Worm (Caenorhabditis elegans): ENCODE data around the gene bath-23.

Gene bath-23

DNA sequence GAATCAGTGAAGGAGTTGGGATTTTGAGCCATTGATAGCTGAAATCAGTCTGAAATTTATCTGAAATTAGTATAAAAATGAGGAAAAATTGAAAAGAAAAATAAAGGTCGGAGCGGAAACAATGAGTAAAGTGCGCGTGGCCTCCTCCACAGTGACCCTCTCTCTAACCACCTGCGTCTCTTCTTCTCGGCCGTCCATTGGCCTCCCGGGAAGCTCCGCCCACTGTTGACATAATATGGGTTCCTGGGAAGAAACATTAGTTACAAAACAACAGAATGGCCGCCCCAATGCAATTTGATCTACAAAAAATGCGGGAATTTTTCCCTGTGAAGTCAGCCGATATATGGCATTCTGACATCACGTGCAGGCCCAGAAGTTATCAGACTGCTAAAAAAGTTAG lies 1.0 kb upstream of the bath-23 start, which contains the start of gene Y49F6C.8:
TSS of gene Y49F6C.8 (minus strand) at position 51 of the 400 bp plus-strand sequence.
- no peak for TF ChIP-seq nhr-76 (tag; optimal IDR thresholded peaks at IDR 0.05)
- peak; percentile 87 for TF ChIP-seq lsy-2 (tag; optimal IDR thresholded peaks at IDR 0.05)

- TF ChIP-seq blmp-1 (tag; optimal IDR thresholded peaks at IDR 0.05) (no peak), ces-1 (GFP tag; optimal IDR thresholded peaks at IDR 0.05) (peak; percentile 77)
Observed at ce11 chrII:3373875-3374274, 2.8 kb downstream of the bath-23 start.

ce11 chrII:3374779-3375178 lies 3.7 kb downstream of the bath-23 start, which contains the start of gene bath-10:
Gene bath-10 (plus strand): TSS chrII:3375079.
- TF ChIP-seq hlh-1 (tag; optimal IDR thresholded peaks at IDR 0.05) (no peak), nhr-2 (tag; optimal IDR thresholded peaks at IDR 0.05) (peak; percentile 22)

- TF ChIP-seq snpc-4 (tag; optimal IDR thresholded peaks at IDR 0.05) (no peak), ztf-11 (tag; optimal IDR thresholded peaks at IDR 0.05) (no peak), ham-2 (GFP tag; optimal IDR thresholded peaks at IDR 0.05) (no peak), nhr-2 (tag; optimal IDR thresholded peaks at IDR 0.05) (no peak), unc-62 (GFP tag; optimal IDR thresholded peaks at IDR 0.05) (no peak), flh-1 (GFP tag; optimal IDR thresholded peaks at IDR 0.05) (no peak), lin-13 (tag; optimal IDR thresholded peaks at IDR 0.05) (no peak), blmp-1 (tag; optimal IDR thresholded peaks at IDR 0.05) (no peak), bed-3 (GFP tag; optimal IDR thresholded peaks at IDR 0.05) (no peak), ces-1 (GFP tag; optimal IDR thresholded peaks at IDR 0.05) (no peak), lin-32 (GFP tag; optimal IDR thresholded peaks at IDR 0.05) (no peak), mab-5 (tag; optimal IDR thresholded peaks at IDR 0.05) (no peak), nhr-28 (tag; optimal IDR thresholded peaks at IDR 0.05) (no peak), nhr-12 (tag; optimal IDR thresholded peaks at IDR 0.05) (no peak), nhr-237 (tag; optimal IDR thresholded peaks at IDR 0.05) (no peak), sptf-1 (tag; optimal IDR thresholded peaks at IDR 0.05) (no peak), mep-1 (tag; optimal IDR thresholded peaks at IDR 0.05) (no peak), elt-1 (tag; optimal IDR thresholded peaks at IDR 0.05; ENCODE audit: borderline replicate concordance, insufficient read depth) (no peak), cnd-1 (tag; optimal IDR thresholded peaks at IDR 0.05) (no peak)
Observed at ce11 chrII:3375302-3375701, 4.2 kb downstream of the bath-23 start.

DNA sequence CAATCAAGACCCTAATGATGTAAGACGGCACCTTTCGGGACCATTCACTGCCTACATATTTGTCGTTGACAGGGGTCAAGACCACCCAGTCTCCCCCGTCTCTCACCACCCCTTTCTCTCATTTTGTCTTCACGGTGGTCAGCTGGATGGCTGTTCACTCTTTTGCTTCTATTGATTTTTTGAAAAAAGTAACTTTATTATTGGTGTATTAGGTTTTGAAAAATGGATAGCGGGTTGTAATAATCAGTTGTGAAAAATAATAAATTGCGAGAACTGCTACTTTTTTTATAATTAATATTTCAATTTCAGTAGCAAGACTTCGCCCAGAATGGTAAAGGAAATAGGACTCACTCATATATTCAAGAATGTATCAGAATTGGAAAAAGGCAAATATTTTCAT lies 5.7 kb downstream of the bath-23 start, which contains the start of gene bath-9:
TSS of gene bath-9 (plus strand) at position 301 of the 400 bp plus-strand sequence.
- TF ChIP-seq nhr-2 (tag; optimal IDR thresholded peaks at IDR 0.05) (peak; percentile 8), elt-3 (tag; optimal IDR thresholded peaks at IDR 0.05) (no peak)

DNA sequence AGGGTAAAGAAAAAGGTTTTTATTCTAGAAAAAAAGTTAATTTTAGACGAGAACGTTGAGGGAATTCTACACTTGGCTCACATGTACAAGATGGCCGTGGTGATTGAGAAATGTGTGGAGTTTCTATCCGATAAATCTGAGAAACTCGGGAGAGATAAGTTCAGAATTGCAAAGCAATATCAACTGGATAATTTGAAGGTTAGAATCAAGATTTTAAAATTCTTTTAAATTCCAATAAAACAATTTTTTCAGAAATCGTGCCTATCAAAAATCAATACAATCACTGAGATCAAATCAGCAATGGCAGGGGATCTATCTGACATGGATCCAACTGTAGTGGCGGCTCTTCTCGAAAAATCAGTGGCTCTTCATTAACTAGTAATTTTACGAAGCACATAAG lies 7.2 kb downstream of the bath-23 start, which contains the start of gene Y49F6C.2:
TSS of gene Y49F6C.2 (plus strand) at position 301 of the 400 bp plus-strand sequence.
- TF ChIP-seq nhr-28 (tag; optimal IDR thresholded peaks at IDR 0.05) (no peak), hlh-1 (tag; optimal IDR thresholded peaks at IDR 0.05) (no peak), ztf-11 (tag; optimal IDR thresholded peaks at IDR 0.05) (no peak), unc-62 (GFP tag; optimal IDR thresholded peaks at IDR 0.05) (no peak), sem-2 (GFP tag; optimal IDR thresholded peaks at IDR 0.05) (no peak), unc-39 (tag; optimal IDR thresholded peaks at IDR 0.05) (no peak), pha-4 (tag; optimal IDR thresholded peaks at IDR 0.05) (no peak), drap-1 (GFP tag; optimal IDR thresholded peaks at IDR 0.05) (no peak), blmp-1 (tag; optimal IDR thresholded peaks at IDR 0.05) (no peak), sptf-1 (tag; optimal IDR thresholded peaks at IDR 0.05) (no peak)

- TF ChIP-seq sem-2 (GFP tag; optimal IDR thresholded peaks at IDR 0.05) (no peak), lsy-2 (tag; optimal IDR thresholded peaks at IDR 0.05) (no peak), sptf-1 (tag; optimal IDR thresholded peaks at IDR 0.05) (no peak), ham-2 (GFP tag; optimal IDR thresholded peaks at IDR 0.05) (no peak), M03D4.4 (tag; optimal IDR thresholded peaks at IDR 0.05) (no peak), nhr-28 (tag; optimal IDR thresholded peaks at IDR 0.05) (no peak), nhr-76 (tag; optimal IDR thresholded peaks at IDR 0.05) (no peak), blmp-1 (tag; optimal IDR thresholded peaks at IDR 0.05) (no peak), unc-62 (GFP tag; optimal IDR thresholded peaks at IDR 0.05) (no peak), ceh-83 (GFP tag; optimal IDR thresholded peaks at IDR 0.05) (no peak), mls-2 (tag; optimal IDR thresholded peaks at IDR 0.05) (no peak), ztf-11 (tag; optimal IDR thresholded peaks at IDR 0.05) (no peak), nhr-2 (tag; optimal IDR thresholded peaks at IDR 0.05) (no peak)
Observed at ce11 chrII:3381510-3381909, 10.4 kb downstream of the bath-23 start, which contains the start of gene T06D4.1. Gene T06D4.1 (plus strand): TSS chrII:3381830.
